Worm (Caenorhabditis elegans) whole organism, L3 larva: ENCODE measurements around the gene arrd-12.

ENCODE experiments used
- ama-1 ChIP-seq: fragments of 150-350 bp; optimal IDR thresholded peaks from 2 replicates; lab custom pipeline; 2018
- egl-27 ChIP-seq: sonication (generic microtip); optimal IDR thresholded peaks from 4 replicates; lab custom pipeline; 2017; ENCODE audit warnings: missing biosample characterization, missing genetic modification reagents, missing genetic modification characterization
- fos-1 ChIP-seq: fragments of 150-350 bp; optimal IDR thresholded peaks from 2 replicates; lab custom pipeline; 2014; ENCODE audit warnings: missing biosample characterization, missing genetic modification characterization
- jun-1 ChIP-seq: fragments of 150-350 bp; optimal IDR thresholded peaks from 2 replicates; lab custom pipeline; 2014; ENCODE audit warnings: missing biosample characterization, missing genetic modification reagents, missing genetic modification characterization
- lin-15B ChIP-seq: fragments of 150-350 bp; optimal IDR thresholded peaks from 2 replicates; lab custom pipeline; 2014; ENCODE audit warnings: missing biosample characterization, missing genetic modification characterization
- nhr-11 ChIP-seq: fragments of 150-350 bp; optimal IDR thresholded peaks from 2 replicates; lab custom pipeline; 2014; ENCODE audit warnings: missing biosample characterization, missing genetic modification characterization
- nhr-23 ChIP-seq: fragments of 150-350 bp; optimal IDR thresholded peaks from 2 replicates; lab custom pipeline; 2014; ENCODE audit warnings: missing biosample characterization, missing genetic modification reagents, missing genetic modification characterization

DNA sequence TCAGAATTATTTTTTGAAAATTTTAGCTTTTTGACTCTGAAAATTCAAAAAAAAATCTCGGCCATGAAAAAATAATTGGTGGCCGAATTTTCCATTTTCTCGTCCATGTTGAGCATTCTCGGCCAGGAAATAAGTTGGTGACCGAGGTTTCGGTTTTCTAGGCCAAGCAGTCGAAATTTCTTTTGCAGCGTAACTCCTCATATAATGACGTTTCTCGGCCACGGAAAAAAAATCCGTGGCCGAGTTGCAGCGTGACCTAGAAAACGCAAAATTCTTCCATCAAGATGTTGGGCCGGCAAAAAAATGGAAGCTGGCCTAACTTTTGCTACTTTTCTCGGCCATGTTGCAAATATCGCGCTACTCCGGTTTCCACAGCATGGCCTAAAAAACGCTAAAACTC, 15.9 kb upstream of the arrd-12 start:
- TF ChIP-seq lin-15B (tag; lab: Kevin White, UChicago) (no peak), ama-1 (lab: Kevin White, UChicago) (no peak), egl-27 (no peak), nhr-23 (no peak), jun-1 (tag; lab: Kevin White, UChicago) (no peak), nhr-11 (tag; lab: Kevin White, UChicago) (no peak), fos-1 (tag; lab: Kevin White, UChicago) (no peak)
